Worm (Caenorhabditis elegans): ENCODE measurements around the gene T06A1.5.

- no peak for TF ChIP-seq egl-27 (tag; optimal IDR thresholded peaks at IDR 0.05)
- TF ChIP-seq unc-62 (GFP tag; optimal IDR thresholded peaks at IDR 0.05 in 1 of 2): peak in 1 of 2 experiments; percentile 21
- no peak for TF ChIP-seq unc-62 (tag; optimal IDR thresholded peaks at IDR 0.05)
- no peak for TF ChIP-seq nhr-42 (GFP tag; IDR thresholded peaks at IDR 0.05)
- no peak for TF ChIP-seq ztf-11 (tag; optimal IDR thresholded peaks at IDR 0.05)
- no peak for TF ChIP-seq nhr-10 (tag; optimal IDR thresholded peaks at IDR 0.05)
- no peak for TF ChIP-seq attf-4 (tag; optimal IDR thresholded peaks at IDR 0.05)
- no peak for TF ChIP-seq lin-29 (GFP tag; IDR thresholded peaks at IDR 0.05)
- no peak for TF ChIP-seq dve-1 (tag; optimal IDR thresholded peaks at IDR 0.05; ENCODE audit: insufficient read depth)
These were observed 34.4 kb downstream of the T06A1.5 start, which contains the start of gene Y40B10B.1 for ce11 chrV:1961453-1961852.
